Worm (Caenorhabditis elegans) whole organism, dauer: ENCODE results near the gene irld-14.

Experiments used
- unc-62 ChIP-seq: sonication (generic microtip); optimal IDR thresholded peaks from 2 replicates; lab custom pipeline; 2017; ENCODE audit warnings: missing biosample characterization, missing genetic modification reagents, missing genetic modification characterization

The irld-14 gene

DNA sequence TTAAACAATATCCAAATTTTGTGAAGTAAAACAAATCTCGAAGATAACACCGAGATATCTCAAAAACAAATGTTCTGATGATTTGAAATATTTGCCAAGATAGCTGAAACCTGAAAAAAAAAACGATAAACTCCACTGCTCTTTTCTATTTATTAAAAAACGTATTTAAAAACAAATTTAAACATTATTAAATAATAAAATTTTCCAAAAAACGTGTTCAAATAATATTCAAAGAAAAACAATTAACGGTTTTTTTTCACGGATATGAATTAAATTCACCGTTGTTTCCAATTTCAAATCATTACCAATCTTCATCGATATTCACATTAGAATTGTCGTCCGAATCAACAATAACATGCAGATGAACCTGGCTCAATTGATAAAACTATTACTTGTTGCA is at the start of gene irld-14:
Gene irld-14, plus strand, starts transcription at position 301 of the 400 bp plus-strand sequence.
- no peak for TF ChIP-seq unc-62 (GFP tag; lab: Kevin White, UChicago)

DNA sequence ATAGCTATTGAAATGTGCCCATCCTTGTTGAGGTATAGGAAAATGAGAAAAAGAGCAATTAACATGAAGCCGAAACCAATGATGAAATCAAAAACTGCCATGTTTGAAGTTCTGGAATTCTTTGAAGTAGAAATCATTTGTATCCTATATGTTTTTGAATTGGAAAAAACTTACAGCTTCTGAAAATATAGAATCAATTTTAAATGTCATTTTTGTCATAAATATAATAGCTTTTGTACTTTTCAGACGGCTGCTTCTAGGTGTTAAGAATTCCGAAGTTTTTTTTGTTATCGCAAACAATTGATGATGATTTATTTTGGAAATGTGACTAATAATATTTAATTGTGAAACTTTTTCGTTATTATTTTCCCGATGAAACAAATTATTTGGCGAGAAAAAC is 49.3 kb upstream of the irld-14 start, which contains the start of gene C30G7.4:
Gene C30G7.4, minus strand, starts transcription at position 101 of the 400 bp plus-strand sequence.
- TF ChIP-seq unc-62 (GFP tag; lab: Kevin White, UChicago) = no peak

- no peak for TF ChIP-seq unc-62 (GFP tag; lab: Kevin White, UChicago)
These were observed 47.8 kb upstream of the irld-14 start for ce11 chrV:14948566-14948965.

DNA sequence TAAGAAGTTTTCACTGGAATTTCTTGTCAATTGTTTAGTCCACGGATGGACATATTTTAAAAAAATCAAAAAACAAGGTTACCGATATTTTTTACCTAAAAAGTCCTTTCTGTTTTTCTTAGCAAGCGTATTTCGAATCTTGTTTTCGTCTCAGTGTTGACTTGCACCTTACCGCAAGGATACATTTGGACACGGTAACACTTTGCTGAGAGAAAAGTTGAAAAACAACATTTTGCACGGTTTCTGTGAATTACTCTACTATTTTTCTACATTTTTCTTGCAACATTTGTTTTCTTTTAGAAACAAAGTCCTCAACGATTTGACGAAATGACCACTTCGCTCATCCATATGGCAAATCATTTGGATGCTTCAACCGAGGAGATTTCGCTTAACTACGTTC is 46.9 kb upstream of the irld-14 start, which contains the start of gene hil-1:
Gene hil-1, plus strand, starts transcription at position 301 of the 400 bp plus-strand sequence.
- no peak for TF ChIP-seq unc-62 (GFP tag; lab: Kevin White, UChicago)

DNA sequence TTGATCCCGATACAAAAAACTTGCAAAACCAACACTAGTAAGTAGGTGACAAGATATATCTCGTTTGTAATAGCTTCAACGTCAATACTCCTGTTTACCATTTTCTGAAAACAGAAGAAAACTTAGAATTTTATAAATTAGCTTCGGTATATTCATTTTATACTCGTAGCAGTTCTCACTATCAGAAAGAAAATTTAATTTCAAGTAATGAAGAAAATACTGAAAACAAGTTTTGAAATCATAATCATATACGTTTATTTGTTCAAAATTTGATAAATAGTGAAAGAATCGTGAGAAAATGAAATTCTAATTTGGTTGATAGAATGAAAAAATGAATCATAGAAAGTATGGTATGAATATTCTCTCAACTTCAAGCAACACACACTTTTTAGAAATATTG is 41.7 kb upstream of the irld-14 start, which contains the start of gene C30G7.5:
Gene C30G7.5, minus strand, starts transcription at position 101 of the 400 bp plus-strand sequence.
- TF ChIP-seq unc-62 (GFP tag; lab: Kevin White, UChicago) = no peak

DNA sequence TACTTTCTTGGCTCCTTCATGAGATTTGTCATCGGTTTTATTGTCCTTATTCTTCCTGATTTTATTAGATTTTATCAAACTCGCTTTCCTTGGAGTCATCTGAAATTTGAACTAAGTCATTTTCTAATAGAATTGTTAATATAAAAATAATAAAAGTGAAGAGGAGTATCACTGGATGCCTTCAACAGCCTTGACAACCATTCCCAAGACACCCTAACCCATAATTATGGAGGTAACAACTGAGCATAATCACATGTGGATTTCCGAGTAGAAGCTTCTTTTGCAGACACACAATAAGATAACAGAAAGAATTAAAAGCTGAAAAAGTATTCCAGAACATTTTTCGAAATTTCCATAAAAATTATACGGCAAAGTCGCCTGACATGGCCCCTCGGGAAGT is 40.7 kb upstream of the irld-14 start, which contains the start of gene F02D8.9:
Gene F02D8.9, minus strand, starts transcription at position 101 of the 400 bp plus-strand sequence.
- no peak for TF ChIP-seq unc-62 (GFP tag; lab: Kevin White, UChicago)

ce11 chrV:14971136-14971535 is 25.2 kb upstream of the irld-14 start, which contains the start of gene nlp-59:
Gene nlp-59, plus strand, starts transcription at chrV:14971436.
- TF ChIP-seq unc-62 (GFP tag; lab: Kevin White, UChicago) = no peak

ce11 chrV:14978205-14978751 is 18.1 kb upstream of the irld-14 start, which contains the start of the genes grd-12 and F02D8.1:
Gene grd-12, plus strand, starts transcription at chrV:14978505.
Gene F02D8.1, minus strand, starts transcription at chrV:14978701.
- TF ChIP-seq unc-62 (GFP tag; lab: Kevin White, UChicago) = no peak

ce11 chrV:14979937-14980336 is 16.4 kb upstream of the irld-14 start, which contains the start of gene xbx-1:
Gene xbx-1, plus strand, starts transcription at chrV:14980237.
- TF ChIP-seq unc-62 (GFP tag; lab: Kevin White, UChicago) = no peak

ce11 chrV:14984593-14984992 is 11.7 kb upstream of the irld-14 start, which contains the start of gene F02D8.4:
Gene F02D8.4, plus strand, starts transcription at chrV:14984893.
- no peak for TF ChIP-seq unc-62 (GFP tag; lab: Kevin White, UChicago)

DNA sequence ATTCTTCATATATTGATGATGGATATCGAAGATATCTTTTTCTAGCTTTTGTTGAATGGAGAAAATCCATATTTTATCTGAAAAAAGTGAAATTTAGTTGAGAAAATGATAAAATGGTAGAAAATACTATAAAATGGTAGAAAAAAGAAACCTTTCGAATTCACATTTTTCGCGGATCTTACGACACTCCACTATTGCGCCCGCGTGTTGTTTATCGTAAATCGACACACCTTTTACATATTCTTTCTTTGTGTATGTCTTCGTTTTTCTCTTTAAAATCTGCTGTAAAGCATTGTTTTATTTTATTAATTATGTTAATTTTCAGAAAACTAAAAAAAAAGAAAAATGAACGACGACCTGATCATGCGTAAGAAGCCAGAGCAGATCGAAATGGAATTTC is 5.5 kb upstream of the irld-14 start, which contains the start of the genes cdt-2 and T01C3.2:
Gene cdt-2, minus strand, starts transcription at position 284 of the 400 bp plus-strand sequence.
Gene T01C3.2, plus strand, starts transcription at position 326 of the 400 bp plus-strand sequence.
- TF ChIP-seq unc-62 (GFP tag; lab: Kevin White, UChicago) = no peak

DNA sequence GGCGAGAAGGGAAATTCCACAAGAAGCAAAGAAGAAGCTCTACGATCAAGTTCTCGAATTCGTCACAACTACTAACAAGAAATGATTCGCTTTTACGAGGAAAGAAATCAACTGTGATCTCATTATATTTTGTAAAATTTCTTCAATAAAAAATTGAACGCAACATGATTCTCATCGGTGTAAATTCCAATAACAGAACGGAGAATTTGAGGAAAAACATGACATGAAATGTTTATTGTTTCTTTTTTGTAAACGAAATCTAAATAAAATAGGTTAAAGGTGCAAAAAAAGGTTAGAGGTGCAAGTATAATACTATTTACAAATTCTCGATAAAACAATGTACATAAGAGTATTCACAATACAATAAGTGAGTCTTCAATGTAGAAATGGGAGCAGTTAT is 4.8 kb upstream of the irld-14 start:
- TF ChIP-seq unc-62 (GFP tag; lab: Kevin White, UChicago) = no peak

DNA sequence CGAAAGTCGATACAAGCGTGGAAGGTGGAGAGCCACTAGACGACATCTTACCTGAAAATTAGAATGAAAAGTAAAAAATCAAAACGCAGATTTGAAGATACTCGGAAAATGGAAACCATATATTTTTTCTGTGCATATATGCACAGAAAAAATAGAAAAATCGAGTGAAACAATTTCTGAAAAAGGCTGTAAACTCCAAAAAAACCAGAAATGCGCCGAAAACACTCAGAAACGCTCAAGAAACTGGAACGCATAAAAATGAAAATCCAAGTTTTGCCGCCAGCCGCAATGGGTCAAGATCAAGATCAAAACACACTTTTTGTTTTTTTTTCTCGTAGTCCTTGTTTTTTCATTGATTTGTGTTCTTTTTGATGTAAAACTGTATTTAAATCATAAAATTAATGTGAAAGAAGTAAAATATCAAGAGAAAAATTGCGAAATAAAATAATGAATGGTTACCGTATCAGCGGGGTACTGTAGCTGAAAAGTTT is 3.7 kb upstream of the irld-14 start, which contains the start of gene T01C3.3:
Gene T01C3.3, minus strand, starts transcription at position 51 of the 491 bp plus-strand sequence.
- no peak for TF ChIP-seq unc-62 (GFP tag; lab: Kevin White, UChicago)

- no peak for TF ChIP-seq unc-62 (GFP tag; lab: Kevin White, UChicago)
These were observed 2.7 kb upstream of the irld-14 start, which contains the start of gene fil-1 for ce11 chrV:14993620-14994019. Gene fil-1, plus strand, starts transcription at chrV:14993838.

DNA sequence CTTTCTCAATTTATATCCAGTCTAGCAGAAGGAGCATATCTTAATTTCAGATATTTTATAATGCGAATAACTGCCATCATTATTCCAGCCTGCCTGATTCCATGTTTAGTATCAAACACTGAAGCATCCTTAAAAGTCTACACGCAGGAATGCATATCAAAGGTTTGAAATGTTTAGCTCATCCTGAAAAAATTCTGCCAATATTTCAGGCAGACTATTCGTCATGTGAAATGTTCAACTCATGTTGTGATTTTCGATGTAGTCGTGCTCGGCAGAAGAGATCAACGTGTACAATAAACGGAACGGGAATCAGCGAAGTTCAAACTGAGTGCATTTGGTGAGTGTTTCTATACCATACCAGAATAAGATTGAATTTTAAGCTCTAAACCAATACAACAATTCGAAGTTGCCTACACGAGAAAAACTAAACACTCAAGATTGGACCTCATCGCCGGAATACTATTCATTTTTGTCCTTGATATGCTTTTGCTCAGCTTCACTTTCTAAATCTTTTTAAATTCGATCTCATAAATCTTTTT is 3.2 kb downstream of the irld-14 start, which contains the start of gene T01C3.11:
Gene T01C3.11, plus strand, starts transcription at position 51 of the 539 bp plus-strand sequence.
- TF ChIP-seq unc-62 (GFP tag; lab: Kevin White, UChicago) = no peak
